Fruit fly (Drosophila melanogaster): ENCODE data around the gene mRpL39.

Gene mRpL39

DNA sequence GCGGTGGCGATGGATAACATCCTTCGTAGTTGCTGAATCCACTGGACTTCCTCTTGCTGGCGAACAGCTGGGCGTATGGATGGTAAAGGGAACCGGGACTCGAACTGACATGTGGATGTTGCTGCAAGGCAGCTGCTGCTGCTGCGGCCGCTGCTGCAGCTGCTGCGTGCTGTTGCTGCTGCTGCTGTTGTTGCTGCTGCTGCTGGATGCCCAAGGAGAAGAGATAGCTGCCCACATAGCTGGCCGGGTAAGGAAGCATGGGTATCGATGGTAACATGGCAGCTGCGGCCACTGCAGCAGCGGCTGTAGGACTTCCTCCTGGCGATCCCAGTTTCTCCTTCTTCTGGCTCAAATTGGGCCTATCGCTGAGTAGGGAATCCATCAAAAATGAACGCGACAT, 44.0 kb upstream of the mRpL39 start:
- no peak for TF ChIP-seq Mnt (GFP tag; optimal IDR thresholded peaks at IDR 0.05)
- no peak for TF ChIP-seq cic (GFP tag; optimal IDR thresholded peaks at IDR 0.05)
- TF ChIP-seq ovo (GFP tag; optimal IDR thresholded peaks at IDR 0.05) = no peak

DNA sequence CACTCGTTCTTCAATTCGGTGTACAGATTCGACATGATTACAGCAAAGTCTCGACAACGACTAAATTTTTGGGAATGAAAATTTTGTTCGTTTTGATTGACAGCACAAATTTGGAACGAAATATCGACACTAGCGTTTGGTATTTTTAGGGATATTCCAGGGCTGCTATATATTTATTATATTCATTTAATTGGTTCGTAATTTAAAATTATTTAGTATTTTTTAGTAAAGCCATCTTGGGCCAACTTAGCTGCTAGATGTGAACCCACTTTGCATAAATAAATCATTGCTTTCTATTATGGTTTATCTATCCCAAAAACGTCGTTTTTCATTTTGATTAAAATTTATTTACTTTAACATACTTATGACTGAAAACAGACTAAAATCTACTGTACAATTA, 43.0 kb upstream of the mRpL39 start, which contains the start of gene Rpn12R:
Gene Rpn12R, minus strand, starts transcription at position 101 of the 400 bp plus-strand sequence.
- TF ChIP-seq toe (GFP tag; optimal IDR thresholded peaks at IDR 0.05) (no peak), CG1620 (GFP tag; optimal IDR thresholded peaks at IDR 0.05) (no peak), pad (GFP tag; optimal IDR thresholded peaks at IDR 0.05) (no peak)

DNA sequence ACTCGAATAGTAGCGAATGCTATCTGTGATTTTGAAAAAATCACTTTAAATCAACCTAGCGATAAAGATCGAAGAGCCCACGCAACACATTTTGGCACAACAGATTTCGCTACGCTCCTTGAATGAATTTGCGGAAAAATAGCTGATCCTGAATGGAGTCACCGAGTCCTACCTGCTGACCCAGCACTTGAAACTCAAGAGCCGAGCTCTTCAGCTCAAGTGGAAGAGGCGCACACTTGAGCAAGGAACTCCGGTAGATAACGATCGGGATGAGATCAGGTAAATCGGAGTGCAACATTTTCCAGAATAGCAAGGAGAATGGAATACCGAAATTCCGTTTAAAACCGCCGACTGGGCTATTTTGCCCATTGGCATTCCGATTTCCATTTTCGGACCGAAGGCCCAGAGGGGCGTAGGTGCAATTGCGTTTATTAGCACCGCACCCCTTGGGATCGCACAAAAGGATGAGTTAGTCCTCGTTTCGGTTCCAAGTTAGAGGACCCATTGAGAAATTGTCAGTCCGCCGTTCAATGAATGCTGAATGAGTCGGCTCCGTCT, 40.9 kb upstream of the mRpL39 start:
- TF ChIP-seq pad (GFP tag; optimal IDR thresholded peaks at IDR 0.05) (no peak), CG14711 (tag; optimal IDR thresholded peaks at IDR 0.05) (no peak), cnc (optimal IDR thresholded peaks at IDR 0.05) (no peak), CG11617 (GFP tag; optimal IDR thresholded peaks at IDR 0.05) (no peak), CG12768 (GFP tag; optimal IDR thresholded peaks at IDR 0.05) (no peak), toe (GFP tag; optimal IDR thresholded peaks at IDR 0.05) (no peak), Clk (GFP tag; optimal IDR thresholded peaks at IDR 0.05) (no peak), CG7045 (GFP tag; optimal IDR thresholded peaks at IDR 0.05) (no peak), bab1 (GFP tag; optimal IDR thresholded peaks at IDR 0.05) (no peak)

DNA sequence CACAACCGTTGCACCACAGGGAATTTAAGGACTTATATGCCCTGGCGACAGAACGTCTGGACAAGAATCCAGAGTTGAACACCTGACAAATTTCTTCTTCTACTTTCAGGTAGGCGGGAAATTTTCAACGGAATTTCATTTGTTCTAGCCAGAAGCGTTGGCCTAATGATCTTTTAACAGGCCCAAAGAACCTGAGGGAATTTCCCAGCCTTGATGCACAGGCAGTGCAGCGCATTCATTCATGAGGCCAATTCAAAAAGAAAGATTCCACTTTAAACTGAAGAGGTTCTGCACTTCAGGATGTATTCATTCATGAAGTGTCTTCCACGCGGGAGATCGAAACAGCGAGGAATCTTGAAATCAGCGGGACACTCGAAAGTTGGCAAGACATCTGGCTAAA, 40.0 kb upstream of the mRpL39 start:
- TF ChIP-seq CG11617 (GFP tag; optimal IDR thresholded peaks at IDR 0.05) (no peak), tj (GFP tag; optimal IDR thresholded peaks at IDR 0.05) (no peak), CG33017 (tag; optimal IDR thresholded peaks at IDR 0.05) (no peak), Mnt (GFP tag; optimal IDR thresholded peaks at IDR 0.05) (no peak), ovo (GFP tag; optimal IDR thresholded peaks at IDR 0.05) (no peak), CG7101 (tag; optimal IDR thresholded peaks at IDR 0.05) (no peak), kay (GFP tag; ENCODE audit: borderline replicate concordance) (no peak), Clk (GFP tag; optimal IDR thresholded peaks at IDR 0.05) (no peak), CG14711 (tag; optimal IDR thresholded peaks at IDR 0.05) (no peak), CG7045 (GFP tag; optimal IDR thresholded peaks at IDR 0.05) (no peak), cic (GFP tag; optimal IDR thresholded peaks at IDR 0.05) (no peak), CG1620 (GFP tag; optimal IDR thresholded peaks at IDR 0.05) (no peak), bab1 (GFP tag; optimal IDR thresholded peaks at IDR 0.05) (no peak), Hr96 (GFP tag; optimal IDR thresholded peaks at IDR 0.05) (no peak), CG5204 (GFP tag; optimal IDR thresholded peaks at IDR 0.05) (no peak), CG12768 (GFP tag; optimal IDR thresholded peaks at IDR 0.05) (no peak), cnc (optimal IDR thresholded peaks at IDR 0.05) (no peak), toe (GFP tag; optimal IDR thresholded peaks at IDR 0.05) (no peak), pad (GFP tag; optimal IDR thresholded peaks at IDR 0.05) (no peak)

dm6 chr3L:15035585-15035984, 36.1 kb upstream of the mRpL39 start:
- TF ChIP-seq Clk (GFP tag; optimal IDR thresholded peaks at IDR 0.05) (no peak), bab1 (GFP tag; optimal IDR thresholded peaks at IDR 0.05) (no peak), CG12768 (GFP tag; optimal IDR thresholded peaks at IDR 0.05) (no peak), CG5204 (GFP tag; optimal IDR thresholded peaks at IDR 0.05) (no peak), Crg-1 (GFP tag; optimal IDR thresholded peaks at IDR 0.05) (no peak), pad (GFP tag; optimal IDR thresholded peaks at IDR 0.05) (no peak), cnc (optimal IDR thresholded peaks at IDR 0.05) (no peak), kay (GFP tag; ENCODE audit: borderline replicate concordance) (no peak), CG33017 (tag; optimal IDR thresholded peaks at IDR 0.05) (no peak), toe (GFP tag; optimal IDR thresholded peaks at IDR 0.05) (no peak), Mnt (GFP tag; optimal IDR thresholded peaks at IDR 0.05) (no peak), CG7101 (tag; optimal IDR thresholded peaks at IDR 0.05) (no peak), ovo (GFP tag; optimal IDR thresholded peaks at IDR 0.05) (no peak), tj (GFP tag; optimal IDR thresholded peaks at IDR 0.05) (no peak), CG11617 (GFP tag; optimal IDR thresholded peaks at IDR 0.05) (no peak), CG1620 (GFP tag; optimal IDR thresholded peaks at IDR 0.05) (no peak), cic (GFP tag; optimal IDR thresholded peaks at IDR 0.05) (no peak), CG7045 (GFP tag; optimal IDR thresholded peaks at IDR 0.05) (no peak), Hr96 (GFP tag; optimal IDR thresholded peaks at IDR 0.05) (no peak), CG14711 (tag; optimal IDR thresholded peaks at IDR 0.05) (no peak)

dm6 chr3L:15034714-15035076, 35.2 kb upstream of the mRpL39 start:
- TF ChIP-seq CG7101 (tag; optimal IDR thresholded peaks at IDR 0.05) = no peak
- no peak for TF ChIP-seq kay (GFP tag; ENCODE audit: borderline replicate concordance)
- no peak for TF ChIP-seq pad (GFP tag; optimal IDR thresholded peaks at IDR 0.05)
- TF ChIP-seq bab1 (GFP tag; optimal IDR thresholded peaks at IDR 0.05) = no peak
- no peak for TF ChIP-seq cnc (optimal IDR thresholded peaks at IDR 0.05)
- no peak for TF ChIP-seq CG7045 (GFP tag; optimal IDR thresholded peaks at IDR 0.05)
- no peak for TF ChIP-seq CG33017 (tag; optimal IDR thresholded peaks at IDR 0.05)
- TF ChIP-seq CG14711 (tag; optimal IDR thresholded peaks at IDR 0.05) = no peak
- no peak for TF ChIP-seq Clk (GFP tag; optimal IDR thresholded peaks at IDR 0.05)
- TF ChIP-seq CG11617 (GFP tag; optimal IDR thresholded peaks at IDR 0.05) = no peak

DNA sequence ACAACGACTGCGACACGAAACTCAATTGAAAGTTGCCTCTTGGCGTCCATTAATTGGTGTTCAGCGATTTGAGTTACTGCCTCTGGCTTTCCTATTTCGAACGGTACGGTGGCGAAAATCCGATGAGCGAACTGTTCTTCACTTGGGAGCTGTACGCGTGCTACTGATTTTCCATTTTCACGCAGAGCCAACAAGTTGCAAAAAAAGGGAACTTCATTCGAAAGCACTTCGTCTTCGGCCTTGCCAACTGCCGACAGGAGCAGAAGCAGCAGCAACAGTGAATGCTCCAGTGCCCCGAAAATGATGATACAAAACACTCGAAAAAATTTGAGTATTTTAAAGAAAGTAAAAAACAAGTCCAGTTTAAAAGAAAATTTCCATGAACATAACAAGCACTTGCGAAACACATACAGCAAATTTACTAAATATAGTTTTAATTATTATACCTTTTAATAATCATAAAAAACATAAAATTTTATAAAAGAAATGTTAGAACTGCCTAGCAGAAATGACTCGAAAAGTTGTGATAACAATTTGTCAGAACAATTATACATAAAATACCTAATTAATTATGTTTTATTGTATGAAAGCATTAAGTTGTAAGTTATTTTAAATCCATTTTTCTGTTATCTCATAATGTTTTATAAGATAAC, 34.7 kb upstream of the mRpL39 start:
- TF ChIP-seq CG7045 (GFP tag; optimal IDR thresholded peaks at IDR 0.05) (no peak), tj (GFP tag; optimal IDR thresholded peaks at IDR 0.05) (no peak), Hr96 (GFP tag; optimal IDR thresholded peaks at IDR 0.05) (no peak), cnc (optimal IDR thresholded peaks at IDR 0.05) (no peak), cic (GFP tag; optimal IDR thresholded peaks at IDR 0.05) (no peak), Crg-1 (GFP tag; optimal IDR thresholded peaks at IDR 0.05) (no peak), Mnt (GFP tag; optimal IDR thresholded peaks at IDR 0.05) (no peak), toe (GFP tag; optimal IDR thresholded peaks at IDR 0.05) (no peak), CG33017 (tag; optimal IDR thresholded peaks at IDR 0.05) (no peak), CG7101 (tag; optimal IDR thresholded peaks at IDR 0.05) (no peak), CG11617 (GFP tag; optimal IDR thresholded peaks at IDR 0.05) (no peak), pad (GFP tag; optimal IDR thresholded peaks at IDR 0.05) (no peak), bab1 (GFP tag; optimal IDR thresholded peaks at IDR 0.05) (no peak), CG1620 (GFP tag; optimal IDR thresholded peaks at IDR 0.05) (no peak)

Data from whole organism, adult.